Worm (Caenorhabditis elegans) whole organism, young adult: ENCODE measurements around the gene acaa-2.

Experiments used
- ama-1 ChIP-seq, 3 experiments: fragments of 150-350 bp in 1 of 3; sonication (generic microtip) in 2 of 3; optimal IDR thresholded peaks; 2 replicates each; lab custom pipeline; 2014 to 2018; ENCODE audit warnings: missing biosample characterization in 2 of 3, missing genetic modification characterization in 2 of 3, missing genetic modification reagents in 2 of 3
- hlh-26 ChIP-seq: fragments of 200-800 bp; sonication (Bioruptor generic); conservative IDR thresholded peaks from 2 replicates; pipeline ENCODE4 v1.3.6; 2022; ENCODE audit warnings: missing genetic modification reagents, missing genetic modification characterization, missing compliant biosample characterization
- hmg-1.2 ChIP-seq: fragments of 200-800 bp; sonication (Bioruptor generic); IDR thresholded peaks from 2 replicates; pipeline ENCODE4 v1.3.6; 2022; ENCODE audit warnings: missing genetic modification reagents, missing genetic modification characterization, missing compliant biosample characterization
- lin-40 ChIP-seq: sonication (generic microtip); optimal IDR thresholded peaks from 2 replicates; lab custom pipeline; 2016; ENCODE audit warnings: missing genetic modification characterization, mild to moderate bottlenecking, missing compliant biosample characterization, missing genotype, missing genetic modification reagents
- madf-3 ChIP-seq: fragments of 200-800 bp; sonication (Bioruptor generic); IDR thresholded peaks from 2 replicates; pipeline ENCODE4 v1.3.6; 2022; ENCODE audit warnings: missing genetic modification reagents, missing genetic modification characterization, missing compliant biosample characterization
- ztf-28 ChIP-seq: fragments of 200-800 bp; sonication (Bioruptor generic); IDR thresholded peaks from 2 replicates; pipeline ENCODE4 v1.3.6; 2022; ENCODE audit warnings: missing genetic modification reagents, missing genetic modification characterization, missing compliant biosample characterization

DNA sequence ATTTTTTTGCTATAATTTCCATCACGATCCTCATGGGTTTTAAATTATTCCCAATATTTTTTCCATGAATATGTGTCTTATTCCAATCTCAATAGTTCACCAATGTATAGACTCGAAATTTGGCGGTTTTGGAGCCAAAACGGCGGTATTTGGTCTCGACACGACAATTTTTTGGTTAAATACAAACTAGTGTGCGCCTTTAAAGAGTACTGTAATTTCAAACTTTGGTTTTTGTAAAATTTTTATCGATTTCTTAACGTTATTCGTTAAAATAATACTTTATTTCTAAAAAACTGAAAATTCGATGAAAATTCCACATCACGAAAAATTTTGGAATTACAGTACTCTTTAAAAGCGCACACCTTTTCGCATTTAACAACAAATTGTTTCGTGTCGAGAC, 30.1 kb upstream of the acaa-2 start:
- TF ChIP-seq ama-1 (optimal IDR thresholded peaks at IDR 0.05; lab: Kevin White, UChicago) (no peak), ama-1 (GFP tag; optimal IDR thresholded peaks at IDR 0.05; lab: Kevin White, UChicago) (no peak), madf-3 (no peak), hmg-1.2 (GFP tag; lab: Robert Waterston, UW) (no peak), lin-40 (no peak), hlh-26 (GFP tag; lab: Robert Waterston, UW) (no peak), ztf-28 (no peak)
